Worm (Caenorhabditis elegans): Measurements from ENCODE around the gene Y97E10AL.1.

Y97E10AL.1 gene

ce11 chrV:8000929-8001513 lies 15.1 kb downstream of the Y97E10AL.1 start, which contains the start of gene Y97E10AR.1:
Gene Y97E10AR.1, plus strand, starts transcription at chrV:8001463.
- peak; percentile 57 for TF ChIP-seq fkh-10 (GFP tag; optimal IDR thresholded peaks at IDR 0.05)
- TF ChIP-seq Y116A8C.19 (tag; optimal IDR thresholded peaks at IDR 0.05; ENCODE audit: borderline replicate concordance), result no peak
- TF ChIP-seq ama-1 (optimal IDR thresholded peaks at IDR 0.05), result no peak
- peak; percentile 77 for TF ChIP-seq irx-1 (tag; optimal IDR thresholded peaks at IDR 0.05)
- TF ChIP-seq nhr-20 (tag; optimal IDR thresholded peaks at IDR 0.05), result peak; percentile 76
- peak; percentile 13 for TF ChIP-seq lin-15B (tag; optimal IDR thresholded peaks at IDR 0.05)
- TF ChIP-seq C16A3.4 (tag; optimal IDR thresholded peaks at IDR 0.05), result peak; percentile 73
- peak; percentile 70 for TF ChIP-seq lir-3 (tag; optimal IDR thresholded peaks at IDR 0.05; ENCODE audit: poor library complexity)
- no peak for TF ChIP-seq sptf-1 (tag; optimal IDR thresholded peaks at IDR 0.05)
- peak; percentile 90 for TF ChIP-seq unc-86 (tag; optimal IDR thresholded peaks at IDR 0.05)
- TF ChIP-seq egl-13 (tag; optimal IDR thresholded peaks at IDR 0.05), result peak; percentile 73
- peak; percentile 17 to 79 for TF ChIP-seq mdl-1 (tag; optimal IDR thresholded peaks at IDR 0.05)
- TF ChIP-seq dpl-1 (GFP tag; optimal IDR thresholded peaks at IDR 0.05), result peak; percentile 43 to 58 (median 49)
- TF ChIP-seq mab-9 (GFP tag; IDR thresholded peaks at IDR 0.05), result 0 out of 2 replicates have a peak, but pooled peaks have one; percentile 17
- peak; percentile 98 for TF ChIP-seq lin-14 (GFP tag; optimal IDR thresholded peaks at IDR 0.05)
- no peak for TF ChIP-seq unc-30 (tag; optimal IDR thresholded peaks at IDR 0.05)
- peak; percentile 77 for TF ChIP-seq nhr-77 (tag; optimal IDR thresholded peaks at IDR 0.05)
- no peak for TF ChIP-seq ceh-90 (tag; optimal IDR thresholded peaks at IDR 0.05)
- no peak for TF ChIP-seq C34B4.2 (tag; optimal IDR thresholded peaks at IDR 0.05)
- TF ChIP-seq swsn-7 (tag; optimal IDR thresholded peaks at IDR 0.05), result peak; percentile 83
- peak; percentile 66 to 68 for TF ChIP-seq efl-1 (optimal IDR thresholded peaks at IDR 0.05)
- peak; percentile 50 to 96 for TF ChIP-seq efl-1 (GFP tag; optimal IDR thresholded peaks at IDR 0.05 in 1 of 2)
- TF ChIP-seq nhr-237 (tag; optimal IDR thresholded peaks at IDR 0.05), result no peak
- TF ChIP-seq isw-1 (GFP tag; IDR thresholded peaks at IDR 0.05), result peak; percentile 69
- no peak for TF ChIP-seq unc-130 (tag; optimal IDR thresholded peaks at IDR 0.05)
- no peak for TF ChIP-seq vab-15 (tag; optimal IDR thresholded peaks at IDR 0.05)
- TF ChIP-seq aly-2 (tag; optimal IDR thresholded peaks at IDR 0.05), result no peak
- peak; percentile 48 for TF ChIP-seq ztf-4 (tag; optimal IDR thresholded peaks at IDR 0.05)
- TF ChIP-seq ceh-88 (GFP tag; IDR thresholded peaks at IDR 0.05), result peak; percentile 29; the same call in 1 of the 2 replicates
- TF ChIP-seq nhr-84 (tag; optimal IDR thresholded peaks at IDR 0.05), result no peak
- TF ChIP-seq ces-1 (GFP tag; optimal IDR thresholded peaks at IDR 0.05), result no peak
- TF ChIP-seq nhr-11 (tag; optimal IDR thresholded peaks at IDR 0.05), result peak; percentile 49
- TF ChIP-seq dsc-1 (tag; optimal IDR thresholded peaks at IDR 0.05), result peak; percentile 69
- TF ChIP-seq unc-98 (GFP tag; IDR thresholded peaks at IDR 0.05), result no peak
- TF ChIP-seq jun-1 (tag; optimal IDR thresholded peaks at IDR 0.05), result peak; percentile 48
- TF ChIP-seq mef-2 (tag; optimal IDR thresholded peaks at IDR 0.05), result peak; percentile 70
- TF ChIP-seq nhr-90 (tag; optimal IDR thresholded peaks at IDR 0.05; ENCODE audit: poor library complexity), result no peak
- peak; percentile 68 to 89 for TF ChIP-seq lsy-2 (tag; optimal IDR thresholded peaks at IDR 0.05)
- peak; percentile 72 for TF ChIP-seq zag-1 (tag; optimal IDR thresholded peaks at IDR 0.05)
- peak; percentile 47 for TF ChIP-seq skn-1 (tag; optimal IDR thresholded peaks at IDR 0.05)
- no peak for TF ChIP-seq nhr-28 (tag; optimal IDR thresholded peaks at IDR 0.05)
- TF ChIP-seq hlh-4 (tag; optimal IDR thresholded peaks at IDR 0.05), result no peak
- peak in 1 of 2 experiments; percentile 50 for TF ChIP-seq egl-27 (tag; optimal IDR thresholded peaks at IDR 0.05)
- TF ChIP-seq nhr-19 (GFP tag; conservative IDR thresholded peaks at IDR 0.05), result peak; percentile 74
- no peak for TF ChIP-seq nhr-12 (tag; optimal IDR thresholded peaks at IDR 0.05)
- peak; percentile 86 for TF ChIP-seq nhr-47 (tag; optimal IDR thresholded peaks at IDR 0.05)
- TF ChIP-seq zip-4 (GFP tag; optimal IDR thresholded peaks at IDR 0.05), result peak; percentile 22
- peak in 1 of 2 experiments; percentile 41 for TF ChIP-seq ztf-11 (tag; optimal IDR thresholded peaks at IDR 0.05)
- peak; percentile 75 for TF ChIP-seq pag-3 (tag; optimal IDR thresholded peaks at IDR 0.05; ENCODE audit: borderline replicate concordance, insufficient read depth)
- peak; percentile 57 for TF ChIP-seq nhr-85 (tag)
- TF ChIP-seq rnt-1 (tag; optimal IDR thresholded peaks at IDR 0.05), result peak; percentile 70
- TF ChIP-seq blmp-1 (tag; optimal IDR thresholded peaks at IDR 0.05), result peak; percentile 96
- peak; percentile 51 for TF ChIP-seq lin-39 (tag; optimal IDR thresholded peaks at IDR 0.05)
